Fruit fly (Drosophila melanogaster): ENCODE data around the gene Clk.

DNA sequence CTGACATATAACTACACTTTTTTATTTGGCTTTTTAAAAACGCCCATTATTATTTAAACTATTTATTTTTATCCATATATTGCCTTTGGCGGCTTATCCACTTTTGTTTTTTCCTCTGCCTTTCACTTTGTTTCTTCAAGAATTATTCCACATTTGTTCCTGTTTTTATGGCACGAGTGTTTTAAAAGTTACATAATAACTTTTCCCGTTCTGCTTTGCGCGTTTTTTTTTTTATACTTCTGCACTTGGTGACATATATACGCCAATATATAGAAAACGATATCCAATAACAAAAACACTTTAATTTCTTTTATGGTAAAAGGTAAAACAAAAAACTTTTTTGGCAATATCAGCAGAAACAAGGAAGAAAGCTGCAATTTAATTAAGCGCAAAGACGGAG lies 705 bp downstream of the Clk start:
- TF ChIP-seq ovo (GFP tag; optimal IDR thresholded peaks at IDR 0.05) (no peak), CG7045 (GFP tag; optimal IDR thresholded peaks at IDR 0.05) (no peak), cic (GFP tag; optimal IDR thresholded peaks at IDR 0.05) (no peak), cnc (optimal IDR thresholded peaks at IDR 0.05) (no peak), Crg-1 (GFP tag; optimal IDR thresholded peaks at IDR 0.05) (no peak), kay (GFP tag; ENCODE audit: borderline replicate concordance) (peak; percentile 78), pad (GFP tag; optimal IDR thresholded peaks at IDR 0.05) (no peak), CG12768 (GFP tag; optimal IDR thresholded peaks at IDR 0.05) (no peak), CG14711 (tag; optimal IDR thresholded peaks at IDR 0.05) (no peak), Hr96 (GFP tag; optimal IDR thresholded peaks at IDR 0.05) (no peak), CG5204 (GFP tag; optimal IDR thresholded peaks at IDR 0.05) (no peak), CG33017 (tag; optimal IDR thresholded peaks at IDR 0.05) (no peak)
